Worm (Caenorhabditis elegans): Measurements from ENCODE around the gene fars-2.

- TF ChIP-seq fos-1 (tag; optimal IDR thresholded peaks at IDR 0.05) (no peak), nhr-11 (tag; optimal IDR thresholded peaks at IDR 0.05) (no peak), ceh-16 (tag; optimal IDR thresholded peaks at IDR 0.05) (no peak), ztf-11 (tag; optimal IDR thresholded peaks at IDR 0.05) (no peak), tbx-2 (tag; optimal IDR thresholded peaks at IDR 0.05) (no peak), elt-1 (tag; optimal IDR thresholded peaks at IDR 0.05) (no peak), unc-62 (GFP tag; optimal IDR thresholded peaks at IDR 0.05) (no peak), hmg-11 (tag; optimal IDR thresholded peaks at IDR 0.05) (no peak), ama-1 (optimal IDR thresholded peaks at IDR 0.05) (no peak), ZK546.5 (tag; optimal IDR thresholded peaks at IDR 0.05) (no peak), snpc-4 (tag; optimal IDR thresholded peaks at IDR 0.05) (no peak), nhr-76 (tag; optimal IDR thresholded peaks at IDR 0.05) (no peak), nhr-25 (tag; optimal IDR thresholded peaks at IDR 0.05) (no peak)
Observed at ce11 chrV:19867883-19868282, 39.4 kb downstream of the fars-2 start, which contains the start of gene Y116F11B.9.
